Worm (Caenorhabditis elegans) whole organism, L1 larva: Measurements from ENCODE around the gene wrt-2.
A peak's percentile ranks its signal among the peaks of the same experiment; 100 is the strongest.

Source experiments
- C04F5.9 ChIP-seq: sonication (generic microtip); optimal IDR thresholded peaks from 2 replicates; lab custom pipeline; 2016; ENCODE audit warnings: missing genetic modification characterization, missing compliant biosample characterization
- F16B12.6 ChIP-seq: fragments of 150-350 bp; optimal IDR thresholded peaks from 2 replicates; lab custom pipeline; 2014; ENCODE audit warnings: missing biosample characterization, missing genetic modification characterization
- aha-1 ChIP-seq: fragments of 150-350 bp; optimal IDR thresholded peaks from 2 replicates; lab custom pipeline; 2014; ENCODE audit warnings: missing biosample characterization, missing genetic modification characterization
- alr-1 ChIP-seq: fragments of 200-800 bp; sonication (Bioruptor generic); optimal IDR thresholded peaks from 2 replicates; lab custom pipeline; 2018; ENCODE audit warnings: borderline replicate concordance, mild to moderate bottlenecking, missing genetic modification characterization, missing compliant biosample characterization
- aly-2 ChIP-seq: fragments of 150-350 bp; optimal IDR thresholded peaks from 2 replicates; lab custom pipeline; 2014; ENCODE audit warnings: missing biosample characterization, missing genetic modification characterization
- ama-1 ChIP-seq: fragments of 150-350 bp; optimal IDR thresholded peaks from 2 replicates; lab custom pipeline; 2014
- blmp-1 ChIP-seq: fragments of 150-350 bp; optimal IDR thresholded peaks from 2 replicates; lab custom pipeline; 2014; ENCODE audit warnings: missing biosample characterization, missing genetic modification characterization
- ceh-82 ChIP-seq, 3 experiments: fragments of 150-350 bp in 1 of 3; sonication (generic microtip) in 2 of 3; optimal IDR thresholded peaks; 2 replicates each; lab custom pipeline; 2014 to 2017; ENCODE audit warnings: missing biosample characterization in 3 of 3, missing genetic modification characterization in 3 of 3
- dsc-1 ChIP-seq: sonication (generic microtip); optimal IDR thresholded peaks from 2 replicates; lab custom pipeline; 2016; ENCODE audit warnings: mild to moderate bottlenecking, missing genetic modification characterization, missing compliant biosample characterization
- efl-1 ChIP-seq, 4 experiments: fragments of 150-350 bp; optimal IDR thresholded peaks in 3 of 4; peaks in 1 of 4; 1 replicate in 1 of 4; 2 replicates in 3 of 4; lab custom pipeline; 2014; ENCODE audit warnings: missing biosample characterization in 2 of 4, missing genetic modification characterization in 2 of 4, missing genetic modification reagents in 2 of 4
- efl-3 ChIP-seq: fragments of 200-800 bp; sonication (Bioruptor generic); optimal IDR thresholded peaks from 2 replicates; lab custom pipeline; 2018; ENCODE audit warnings: mild to moderate bottlenecking, missing genetic modification characterization, missing compliant biosample characterization
- egl-13 ChIP-seq: sonication (generic microtip); optimal IDR thresholded peaks from 2 replicates; lab custom pipeline; 2016; ENCODE audit warnings: missing genotype, missing genetic modification reagents, missing genetic modification characterization, missing compliant biosample characterization
- elt-2 ChIP-seq: sonication (generic microtip); optimal IDR thresholded peaks from 2 replicates; lab custom pipeline; 2016; ENCODE audit warnings: missing genetic modification characterization, mild to moderate bottlenecking, inconsistent platforms, missing compliant biosample characterization, missing genetic modification reagents
- elt-3 ChIP-seq, 6 experiments: fragments of 150-350 bp in 1 of 6; sonication (generic microtip); optimal IDR thresholded peaks; 2 replicates each; lab custom pipeline; 2017 to 2018; ENCODE audit warnings: missing biosample characterization in 6 of 6, missing genetic modification characterization in 6 of 6, inconsistent platforms in 1 of 6
- fkh-4 ChIP-seq: sonication (generic microtip); optimal IDR thresholded peaks from 2 replicates; lab custom pipeline; 2016; ENCODE audit warnings: missing compliant biosample characterization, missing genetic modification characterization, borderline replicate concordance
- fkh-8 ChIP-seq: sonication (generic microtip); optimal IDR thresholded peaks from 2 replicates; lab custom pipeline; 2016; ENCODE audit warnings: mild to moderate bottlenecking, missing genetic modification characterization, missing compliant biosample characterization
- fos-1 ChIP-seq: fragments of 150-350 bp; optimal IDR thresholded peaks from 2 replicates; lab custom pipeline; 2014; ENCODE audit warnings: missing biosample characterization, missing genetic modification characterization
- grh-1 ChIP-seq: fragments of 200-800 bp; sonication (Bioruptor generic); IDR thresholded peaks from 2 replicates; pipeline ENCODE4 v1.3.6; 2022; ENCODE audit warnings: missing genetic modification reagents, missing genetic modification characterization, missing compliant biosample characterization
- hpl-2 ChIP-seq: fragments of 150-350 bp; optimal IDR thresholded peaks from 2 replicates; lab custom pipeline; 2014; ENCODE audit warnings: missing biosample characterization, missing genetic modification reagents, missing genetic modification characterization
- jun-1 ChIP-seq: fragments of 150-350 bp; optimal IDR thresholded peaks from 2 replicates; lab custom pipeline; 2014; ENCODE audit warnings: missing biosample characterization, missing genetic modification reagents, missing genetic modification characterization
- lin-14 ChIP-seq: fragments of 200-800 bp; sonication (Bioruptor generic); optimal IDR thresholded peaks from 2 replicates; lab custom pipeline; 2018; ENCODE audit warnings: mild to moderate bottlenecking, missing genetic modification characterization, moderate library complexity, missing compliant biosample characterization
- lin-35 ChIP-seq, 2 experiments: fragments of 150-350 bp; optimal IDR thresholded peaks; 2 replicates each; lab custom pipeline; 2014; ENCODE audit warnings: missing biosample characterization in 2 of 2, missing genetic modification characterization in 2 of 2, missing genetic modification reagents in 2 of 2
- mdl-1 ChIP-seq, 2 experiments: fragments of 150-350 bp; optimal IDR thresholded peaks; 2 replicates each; lab custom pipeline; 2014 to 2017; ENCODE audit warnings: missing biosample characterization in 2 of 2, missing genetic modification characterization in 2 of 2, inconsistent platforms in 1 of 2
- nhr-11 ChIP-seq: fragments of 150-350 bp; optimal IDR thresholded peaks from 2 replicates; lab custom pipeline; 2014; ENCODE audit warnings: missing biosample characterization, missing genetic modification characterization
- nhr-19 ChIP-seq: fragments of 200-800 bp; sonication (Bioruptor generic); conservative IDR thresholded peaks from 2 replicates; pipeline ENCODE4 v1.3.6; 2022; ENCODE audit warnings: missing genetic modification characterization, missing compliant biosample characterization
- nhr-20 ChIP-seq: sonication (generic microtip); optimal IDR thresholded peaks from 2 replicates; lab custom pipeline; 2016; ENCODE audit warnings: mild to moderate bottlenecking, missing genetic modification characterization, missing compliant biosample characterization
- nhr-237 ChIP-seq: fragments of 150-350 bp; optimal IDR thresholded peaks from 2 replicates; lab custom pipeline; 2014; ENCODE audit warnings: missing biosample characterization, missing genetic modification characterization
- nhr-28 ChIP-seq: fragments of 150-350 bp; optimal IDR thresholded peaks from 2 replicates; lab custom pipeline; 2014; ENCODE audit warnings: missing biosample characterization, missing genetic modification characterization
- nhr-47 ChIP-seq: sonication (generic microtip); optimal IDR thresholded peaks from 2 replicates; lab custom pipeline; 2016; ENCODE audit warnings: mild to moderate bottlenecking, missing genetic modification characterization, moderate library complexity, missing compliant biosample characterization
- nhr-71 ChIP-seq: sonication (generic microtip); optimal IDR thresholded peaks from 2 replicates; lab custom pipeline; 2016; ENCODE audit warnings: mild to moderate bottlenecking, missing genetic modification characterization, moderate library complexity, missing compliant biosample characterization
- nhr-76 ChIP-seq: sonication (generic microtip); optimal IDR thresholded peaks from 2 replicates; lab custom pipeline; 2017; ENCODE audit warnings: missing biosample characterization, missing genetic modification characterization
- nhr-85 ChIP-seq: sonication (generic microtip); peaks from one replicate; lab custom pipeline; 2016; ENCODE audit warnings: missing genetic modification characterization, inconsistent platforms, missing compliant biosample characterization
- nhr-90 ChIP-seq: sonication (generic microtip); optimal IDR thresholded peaks from 2 replicates; lab custom pipeline; 2016; ENCODE audit warnings: mild to moderate bottlenecking, missing genetic modification characterization, missing compliant biosample characterization; ENCODE audit not compliant: poor library complexity
- pax-3 ChIP-seq: fragments of 200-800 bp; sonication (Bioruptor generic); optimal IDR thresholded peaks from 2 replicates; lab custom pipeline; 2018; ENCODE audit warnings: mild to moderate bottlenecking, missing genetic modification characterization, moderate library complexity, missing compliant biosample characterization
- skn-1 ChIP-seq: fragments of 150-350 bp; optimal IDR thresholded peaks from 2 replicates; lab custom pipeline; 2014; ENCODE audit warnings: missing biosample characterization, missing genetic modification characterization
- snu-23 ChIP-seq: sonication (generic microtip); optimal IDR thresholded peaks from 2 replicates; lab custom pipeline; 2016; ENCODE audit warnings: missing genetic modification characterization, missing compliant biosample characterization
- sox-4 ChIP-seq: sonication (generic microtip); optimal IDR thresholded peaks from 2 replicates; lab custom pipeline; 2016; ENCODE audit warnings: missing genetic modification characterization, missing compliant biosample characterization
- swsn-7 ChIP-seq: sonication (generic microtip); optimal IDR thresholded peaks from 2 replicates; lab custom pipeline; 2016; ENCODE audit warnings: missing genetic modification characterization, missing compliant biosample characterization
- tbx-2 ChIP-seq: sonication (generic microtip); optimal IDR thresholded peaks from 2 replicates; lab custom pipeline; 2016; ENCODE audit warnings: missing genetic modification characterization, missing compliant biosample characterization
- tlp-1 ChIP-seq: fragments of 150-350 bp; optimal IDR thresholded peaks from 2 replicates; lab custom pipeline; 2014; ENCODE audit warnings: missing biosample characterization, missing genetic modification characterization
- unc-30 ChIP-seq: sonication (generic microtip); optimal IDR thresholded peaks from 2 replicates; lab custom pipeline; 2017; ENCODE audit warnings: missing biosample characterization, missing genetic modification characterization
- unc-86 ChIP-seq: sonication (generic microtip); optimal IDR thresholded peaks from 2 replicates; lab custom pipeline; 2016; ENCODE audit warnings: missing genetic modification characterization, missing compliant biosample characterization
- vab-15 ChIP-seq: sonication (generic microtip); optimal IDR thresholded peaks from 2 replicates; lab custom pipeline; 2017; ENCODE audit warnings: missing genotype, mild to moderate bottlenecking, missing genetic modification characterization, missing compliant biosample characterization
- ztf-11 ChIP-seq, 2 experiments: sonication (generic microtip); optimal IDR thresholded peaks; 2 replicates each; lab custom pipeline; 2016 to 2017; ENCODE audit warnings: missing genetic modification characterization in 2 of 2, missing biosample characterization in 1 of 2, missing compliant biosample characterization in 1 of 2
- ztf-4 ChIP-seq: fragments of 150-350 bp; optimal IDR thresholded peaks from 2 replicates; lab custom pipeline; 2014; ENCODE audit warnings: missing biosample characterization, missing genetic modification characterization

Gene wrt-2

DNA sequence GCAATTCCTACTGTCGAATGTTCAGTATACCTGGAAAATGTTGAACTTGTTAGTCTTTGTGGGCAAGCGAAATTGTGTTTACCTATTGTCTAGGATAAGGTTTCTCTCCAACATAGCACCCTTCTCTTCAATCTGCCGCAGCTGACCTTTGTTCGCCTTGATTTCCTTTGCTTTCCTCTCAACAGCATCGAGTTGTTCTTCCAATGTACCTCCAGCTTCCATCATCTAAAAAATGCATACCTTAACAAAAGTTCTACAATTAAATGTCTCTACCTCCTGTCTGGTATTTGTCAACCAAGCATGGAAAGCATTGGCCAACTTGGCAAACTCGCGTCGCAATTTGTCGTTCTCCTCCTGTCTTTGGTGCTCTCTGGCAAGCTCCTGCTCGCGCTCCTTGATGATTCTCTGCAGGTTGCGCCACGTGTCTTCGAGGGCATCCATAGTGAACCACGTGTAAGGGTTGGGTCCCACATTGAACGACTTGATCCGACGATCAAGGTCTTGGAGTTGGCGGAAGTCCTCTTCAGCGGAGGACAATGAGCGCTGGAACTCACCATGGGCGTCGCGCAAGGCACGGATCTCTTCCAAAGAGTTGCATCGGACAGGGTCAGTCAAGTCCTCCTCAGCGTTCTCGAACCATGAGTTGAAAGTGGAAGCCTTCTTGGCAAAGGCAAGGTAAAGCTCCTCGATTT is 24.6 kb upstream of the wrt-2 start:
- TF ChIP-seq blmp-1 (no peak), efl-1 (optimal IDR thresholded peaks at IDR 0.05; lab: Kevin White, UChicago) (no peak), efl-1 (GFP tag; optimal IDR thresholded peaks at IDR 0.05 in 1 of 2; lab: Kevin White, UChicago) (peak in 1 of 2 experiments; percentile 76)

DNA sequence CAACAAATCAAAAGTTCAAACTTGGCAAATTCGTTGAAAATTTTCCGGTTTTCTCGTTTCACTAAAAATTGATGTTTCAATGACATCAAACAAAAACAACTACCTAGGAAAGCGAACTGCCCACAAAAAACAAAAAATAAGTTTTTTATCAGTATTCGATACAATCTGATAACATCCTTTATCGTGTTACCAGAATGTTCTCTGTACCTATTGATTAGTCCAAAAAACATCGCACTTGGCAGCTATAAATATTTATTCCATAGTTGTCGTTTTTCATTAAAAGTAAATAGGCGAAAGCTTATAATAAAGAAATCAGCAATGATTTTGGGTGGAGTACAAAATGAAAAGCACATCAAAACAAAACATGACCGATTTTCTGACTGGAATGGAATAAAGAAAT is 23.1 kb upstream of the wrt-2 start:
- peak; percentile 79 for TF ChIP-seq elt-2 (tag; lab: Kevin White, UChicago)
- TF ChIP-seq F16B12.6 (tag; lab: Kevin White, UChicago), result no peak
- no peak for TF ChIP-seq tlp-1 (tag; lab: Kevin White, UChicago)
- TF ChIP-seq nhr-19 (GFP tag; lab: Robert Waterston, UW), result peak; percentile 33; the same call in 1 of the 2 replicates
- peak; percentile 41 for TF ChIP-seq nhr-90 (tag; lab: Kevin White, UChicago)
- TF ChIP-seq ztf-4 (tag; lab: Kevin White, UChicago), result peak; percentile 37
- TF ChIP-seq nhr-20, result peak; percentile 40
- no peak for TF ChIP-seq skn-1 (tag; lab: Kevin White, UChicago)
- peak; percentile 85 for TF ChIP-seq aly-2 (tag; lab: Kevin White, UChicago)
- TF ChIP-seq tbx-2 (tag; lab: Kevin White, UChicago), result no peak
- no peak for TF ChIP-seq egl-13
- peak; percentile 38 for TF ChIP-seq ama-1 (lab: Kevin White, UChicago)
- TF ChIP-seq pax-3 (tag; lab: Kevin White, UChicago), result no peak
- no peak for TF ChIP-seq swsn-7 (tag; lab: Kevin White, UChicago)
- TF ChIP-seq grh-1, result no peak
- peak; percentile 31 for TF ChIP-seq lin-14 (GFP tag; lab: Kevin White, UChicago)
- TF ChIP-seq elt-3 (tag; optimal IDR thresholded peaks at IDR 0.05; lab: Kevin White, UChicago), result peak in 1 of 6 experiments; percentile 80
- TF ChIP-seq snu-23 (GFP tag; lab: Kevin White, UChicago), result peak; percentile 26
- TF ChIP-seq fos-1 (tag; lab: Kevin White, UChicago), result no peak
- TF ChIP-seq ztf-11 (tag; optimal IDR thresholded peaks at IDR 0.05; lab: Kevin White, UChicago), result no peak
- TF ChIP-seq ceh-82 (tag; optimal IDR thresholded peaks at IDR 0.05; lab: Kevin White, UChicago), result no peak
- TF ChIP-seq lin-35 (GFP tag; optimal IDR thresholded peaks at IDR 0.05; lab: Kevin White, UChicago), result peak in 1 of 2 experiments; percentile 33
- no peak for TF ChIP-seq mdl-1 (tag; optimal IDR thresholded peaks at IDR 0.05; lab: Kevin White, UChicago)
- no peak for TF ChIP-seq vab-15 (tag; lab: Kevin White, UChicago)
- peak; percentile 88 for TF ChIP-seq nhr-85
- no peak for TF ChIP-seq efl-1 (optimal IDR thresholded peaks at IDR 0.05; lab: Kevin White, UChicago)
- TF ChIP-seq efl-1 (GFP tag; optimal IDR thresholded peaks at IDR 0.05 in 1 of 2; lab: Kevin White, UChicago), result no peak
- peak; percentile 48 for TF ChIP-seq nhr-71
- no peak for TF ChIP-seq jun-1 (tag; lab: Kevin White, UChicago)
- no peak for TF ChIP-seq unc-86 (tag; lab: Kevin White, UChicago)

DNA sequence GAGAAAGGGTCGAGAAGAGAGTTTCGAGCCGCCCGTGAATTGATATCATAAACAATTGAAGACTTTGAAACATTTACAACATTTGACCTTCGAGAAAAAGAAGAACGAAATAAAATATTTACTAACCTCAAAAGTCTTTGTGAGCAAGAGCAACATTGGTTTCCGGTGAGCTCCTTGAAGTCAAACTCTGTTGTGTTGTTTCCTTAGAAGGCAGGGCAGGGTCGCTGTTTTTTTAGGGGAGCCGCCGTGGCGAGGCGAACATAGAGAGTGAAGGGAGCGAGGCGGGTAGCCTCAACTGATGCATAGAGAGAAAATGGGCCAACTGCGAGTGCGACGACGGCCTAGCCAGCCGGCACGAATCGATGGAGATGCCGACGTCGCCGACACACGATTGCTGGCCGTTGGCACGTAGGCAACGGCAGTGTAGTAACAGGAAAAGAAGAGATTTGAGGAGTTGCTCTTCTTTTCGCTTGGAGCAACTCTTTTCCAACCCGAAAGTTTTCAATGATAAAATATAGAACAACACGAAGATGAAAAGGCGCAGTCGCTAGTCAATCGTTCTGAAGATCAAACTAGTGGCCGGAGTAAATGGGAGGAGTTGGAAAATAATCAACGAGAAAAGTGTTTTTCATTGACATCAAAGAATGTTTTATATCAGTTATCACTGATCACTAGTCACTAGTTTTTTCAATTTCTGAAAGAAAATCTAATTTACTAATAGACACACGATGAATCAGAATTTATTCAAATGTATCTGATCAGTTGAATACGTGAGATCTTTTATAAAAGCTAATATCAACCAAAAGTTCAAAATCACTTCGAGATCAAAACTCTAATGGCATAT is 22.1 kb upstream of the wrt-2 start, which contains the start of gene mai-1:
TSS of gene mai-1 (minus strand) at position 557 of the 844 bp plus-strand sequence.
- TF ChIP-seq hpl-2 (GFP tag; lab: Kevin White, UChicago) (no peak), nhr-11 (tag; lab: Kevin White, UChicago) (no peak), nhr-28 (tag; lab: Kevin White, UChicago) (no peak), unc-30 (tag; lab: Kevin White, UChicago) (no peak), ztf-11 (tag; optimal IDR thresholded peaks at IDR 0.05; lab: Kevin White, UChicago) (peak in 1 of 2 experiments; percentile 14), tbx-2 (tag; lab: Kevin White, UChicago) (peak; percentile 54), blmp-1 (no peak), elt-2 (tag; lab: Kevin White, UChicago) (no peak), nhr-47 (peak; percentile 57), nhr-71 (peak; percentile 70), nhr-76 (tag; lab: Kevin White, UChicago) (no peak), efl-3 (GFP tag; lab: Kevin White, UChicago) (no peak), sox-4 (tag; lab: Kevin White, UChicago) (no peak), fkh-8 (tag; lab: Kevin White, UChicago) (peak; percentile 35), elt-3 (tag; optimal IDR thresholded peaks at IDR 0.05; lab: Kevin White, UChicago) (no peak), alr-1 (tag; lab: Kevin White, UChicago) (no peak), skn-1 (tag; lab: Kevin White, UChicago) (no peak), nhr-20 (peak; percentile 21), dsc-1 (tag; lab: Kevin White, UChicago) (no peak), aha-1 (tag; lab: Kevin White, UChicago) (peak; percentile 95), nhr-237 (no peak), fkh-4 (tag; lab: Kevin White, UChicago) (no peak), C04F5.9 (tag; lab: Kevin White, UChicago) (no peak), swsn-7 (tag; lab: Kevin White, UChicago) (peak; percentile 65), vab-15 (tag; lab: Kevin White, UChicago) (no peak)
